Fruit fly (Drosophila melanogaster): ENCODE measurements around the gene Nak.

DNA sequence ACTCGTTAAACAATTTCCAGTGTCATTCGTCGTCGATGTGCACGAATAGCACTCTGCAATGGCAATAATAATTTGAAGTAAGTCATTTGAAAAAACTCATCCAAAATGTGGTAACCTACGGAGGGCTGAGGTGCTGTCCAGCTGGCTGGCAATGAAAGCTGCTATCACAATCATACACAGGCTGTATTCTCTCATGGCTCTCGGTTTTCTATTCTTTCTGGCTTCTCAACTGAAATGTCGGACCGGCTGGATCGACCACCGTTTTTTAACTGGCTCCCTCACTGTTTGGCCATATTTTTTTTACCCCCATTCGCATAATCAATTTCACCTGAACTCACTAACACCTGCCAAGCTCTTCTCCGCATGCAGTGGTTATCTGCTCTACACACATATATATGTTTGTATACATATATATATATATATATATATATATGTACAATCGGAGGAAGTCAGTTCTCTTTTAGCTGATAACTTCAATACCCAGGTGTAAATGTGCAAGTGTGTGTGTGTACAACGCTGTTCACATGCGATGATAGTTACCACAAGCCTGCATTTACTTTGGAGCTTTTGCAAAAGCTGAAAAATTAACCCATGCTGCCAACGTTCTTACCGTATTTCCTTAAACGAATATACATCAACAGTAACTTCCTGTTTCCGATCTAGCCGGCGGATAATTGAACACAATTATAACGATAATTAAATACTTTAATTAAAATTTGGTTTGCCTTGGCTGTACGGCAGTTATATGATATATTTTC lies 27.3 kb upstream of the Nak start, which contains the start of gene CG10650:
- TF ChIP-seq Clk (GFP tag; optimal IDR thresholded peaks at IDR 0.05) (no peak), cnc (optimal IDR thresholded peaks at IDR 0.05) (no peak), CG12768 (GFP tag; optimal IDR thresholded peaks at IDR 0.05) (no peak), Crg-1 (GFP tag; optimal IDR thresholded peaks at IDR 0.05) (no peak), CG1620 (GFP tag; optimal IDR thresholded peaks at IDR 0.05) (no peak), toe (GFP tag; optimal IDR thresholded peaks at IDR 0.05) (no peak), CG11617 (GFP tag; optimal IDR thresholded peaks at IDR 0.05) (no peak), ovo (GFP tag; optimal IDR thresholded peaks at IDR 0.05) (no peak), cic (GFP tag; optimal IDR thresholded peaks at IDR 0.05) (peak; percentile 79)
